Fruit fly (Drosophila melanogaster) whole organism, adult: Measurements from ENCODE around the gene Ykt6.

Source experiments
- CG11617 ChIP-seq: fragments of 200-800 bp; sonication (Bioruptor generic); optimal IDR thresholded peaks from 2 replicates; lab custom pipeline; 2017; ENCODE audit warnings: mild to moderate bottlenecking, missing biosample characterization, missing genetic modification reagents, missing genetic modification characterization
- Clk ChIP-seq: fragments of 200-800 bp; sonication (Bioruptor generic); optimal IDR thresholded peaks from 2 replicates; lab custom pipeline; 2017; ENCODE audit warnings: missing biosample characterization, missing genetic modification characterization
- cic ChIP-seq: fragments of 200-800 bp; sonication (Bioruptor generic); optimal IDR thresholded peaks from 2 replicates; lab custom pipeline; 2017; ENCODE audit warnings: missing biosample characterization, mild to moderate bottlenecking, missing genetic modification characterization, moderate library complexity
- kay ChIP-seq: fragments of 200-800 bp; sonication (Bioruptor generic); peaks from one replicate; lab custom pipeline; 2016; ENCODE audit warnings: missing biosample characterization, missing genetic modification characterization, borderline replicate concordance

- TF ChIP-seq kay (GFP tag; lab: Kevin White, UChicago) (no peak), Clk (GFP tag; lab: Kevin White, UChicago) (no peak), CG11617 (GFP tag; lab: Kevin White, UChicago) (no peak), cic (GFP tag; lab: Kevin White, UChicago) (no peak)
Observed at dm6 chrX:7931028-7931549, 10.9 kb downstream of the Ykt6 start, which contains the start of gene mahe.
